Fruit fly (Drosophila melanogaster): ENCODE results near the gene BoYb.

BoYb gene

dm6 chr3L:22890024-22890423 is 11.7 kb upstream of the BoYb start (continued):
- no peak for TF ChIP-seq phol (tag; optimal IDR thresholded peaks at IDR 0.05)
- TF ChIP-seq CG34224 (GFP tag; IDR thresholded peaks at IDR 0.05; ENCODE audit: partially characterized antibody) = no peak
- TF ChIP-seq CG13894 (tag; optimal IDR thresholded peaks at IDR 0.05) = no peak
- no peak for TF ChIP-seq ab (GFP tag; optimal IDR thresholded peaks at IDR 0.05)
- TF ChIP-seq Spps (tag; optimal IDR thresholded peaks at IDR 0.05) = no peak
- no peak for TF ChIP-seq C15 (GFP tag; IDR thresholded peaks at IDR 0.05)
- no peak for TF ChIP-seq onecut (GFP tag; IDR thresholded peaks at IDR 0.05)
- no peak for TF ChIP-seq Fer1 (GFP tag; optimal IDR thresholded peaks at IDR 0.05)
- TF ChIP-seq Side (GFP tag; optimal IDR thresholded peaks at IDR 0.05) = no peak
- TF ChIP-seq HmgD (GFP tag; optimal IDR thresholded peaks at IDR 0.05) = no peak
- TF ChIP-seq CG10267 (tag; optimal IDR thresholded peaks at IDR 0.05) = no peak
- TF ChIP-seq lola (GFP tag; optimal IDR thresholded peaks at IDR 0.05) = no peak
- TF ChIP-seq CG4404 (GFP tag; IDR thresholded peaks at IDR 0.05) = no peak
- TF ChIP-seq bowl (GFP tag; IDR thresholded peaks at IDR 0.05) = no peak
- no peak for TF ChIP-seq CG3163 (GFP tag; optimal IDR thresholded peaks at IDR 0.05)
- no peak for TF ChIP-seq Taf1 (GFP tag; IDR thresholded peaks at IDR 0.05)
- peak; percentile 85 for TF ChIP-seq grn (GFP tag; optimal IDR thresholded peaks at IDR 0.05)
- TF ChIP-seq chn (GFP tag; optimal IDR thresholded peaks at IDR 0.05) = no peak
- TF ChIP-seq Abd-B (GFP tag; optimal IDR thresholded peaks at IDR 0.05) = no peak
- TF ChIP-seq CG31365 (tag; optimal IDR thresholded peaks at IDR 0.05) = no peak
- TF ChIP-seq CG16779 (GFP tag; IDR thresholded peaks at IDR 0.05) = no peak
- peak; percentile 81 for TF ChIP-seq sug (tag; optimal IDR thresholded peaks at IDR 0.05)
- no peak for TF ChIP-seq CG15479 (GFP tag; optimal IDR thresholded peaks at IDR 0.05)
- no peak for TF ChIP-seq vnd (GFP tag; IDR thresholded peaks at IDR 0.05; ENCODE audit: partially characterized antibody)
- TF ChIP-seq Mes4 (GFP tag; optimal IDR thresholded peaks at IDR 0.05) = no peak
- no peak for TF ChIP-seq CG30020 (tag; optimal IDR thresholded peaks at IDR 0.05)
- no peak for TF ChIP-seq Dad (GFP tag; optimal IDR thresholded peaks at IDR 0.05)
- no peak for TF ChIP-seq z (GFP tag; IDR thresholded peaks at IDR 0.05)
- TF ChIP-seq Hey (tag; optimal IDR thresholded peaks at IDR 0.05) = peak; percentile 99
- TF ChIP-seq pzg (GFP tag; optimal IDR thresholded peaks at IDR 0.05) = no peak
- no peak for TF ChIP-seq Hmx (GFP tag; optimal IDR thresholded peaks at IDR 0.05)
- TF ChIP-seq CG10209 (GFP tag; optimal IDR thresholded peaks at IDR 0.05) = no peak
- TF ChIP-seq CG9609 (GFP tag; optimal IDR thresholded peaks at IDR 0.05) = no peak
- TF ChIP-seq scrt (GFP tag; optimal IDR thresholded peaks at IDR 0.05) = no peak
- no peak for TF ChIP-seq CG42726 (GFP tag; IDR thresholded peaks at IDR 0.05; ENCODE audit: partially characterized antibody)
- no peak for TF ChIP-seq CG3726 (GFP tag; IDR thresholded peaks at IDR 0.05)
- no peak for TF ChIP-seq Sry-β (GFP tag; optimal IDR thresholded peaks at IDR 0.05)
- no peak for TF ChIP-seq MTF-1 (GFP tag; optimal IDR thresholded peaks at IDR 0.05; ENCODE audit: borderline replicate concordance)
- TF ChIP-seq CG6654 (GFP tag; optimal IDR thresholded peaks at IDR 0.05) = no peak
- TF ChIP-seq her (GFP tag; optimal IDR thresholded peaks at IDR 0.05) = no peak
- no peak for TF ChIP-seq hth (optimal IDR thresholded peaks at IDR 0.05)
- no peak for TF ChIP-seq CG1233 (GFP tag; optimal IDR thresholded peaks at IDR 0.05)
- no peak for TF ChIP-seq hb (GFP tag; IDR thresholded peaks at IDR 0.05; ENCODE audit: partially characterized antibody)
- no peak for TF ChIP-seq NFAT (GFP tag; IDR thresholded peaks at IDR 0.05)
- no peak for TF ChIP-seq CG9215 (GFP tag; IDR thresholded peaks at IDR 0.05)
- no peak for TF ChIP-seq D19A (tag; optimal IDR thresholded peaks at IDR 0.05)
- TF ChIP-seq PHDP (tag; optimal IDR thresholded peaks at IDR 0.05) = no peak
- TF ChIP-seq exex (tag; optimal IDR thresholded peaks at IDR 0.05) = peak; percentile 97
- no peak for TF ChIP-seq Nf-YC (tag; optimal IDR thresholded peaks at IDR 0.05)
- TF ChIP-seq B-H2 (GFP tag; optimal IDR thresholded peaks at IDR 0.05) = no peak
- peak; percentile 33 for TF ChIP-seq Vsx1 (GFP tag; optimal IDR thresholded peaks at IDR 0.05)
- TF ChIP-seq CG30403 (GFP tag; optimal IDR thresholded peaks at IDR 0.05) = no peak

Data from whole organism, embryonic.